Fruit fly (Drosophila melanogaster) S2 (cell line): ENCODE results near the gene rdx.

ENCODE experiments used
- CG8478 ChIP-seq: fragments of >200 bp; optimal IDR thresholded peaks from 2 replicates; lab custom pipeline; 2018
- CTCF ChIP-seq, 2 experiments: fragments of >200 bp; optimal IDR thresholded peaks; 2 replicates each; lab custom pipeline; 2018

The rdx gene

DNA sequence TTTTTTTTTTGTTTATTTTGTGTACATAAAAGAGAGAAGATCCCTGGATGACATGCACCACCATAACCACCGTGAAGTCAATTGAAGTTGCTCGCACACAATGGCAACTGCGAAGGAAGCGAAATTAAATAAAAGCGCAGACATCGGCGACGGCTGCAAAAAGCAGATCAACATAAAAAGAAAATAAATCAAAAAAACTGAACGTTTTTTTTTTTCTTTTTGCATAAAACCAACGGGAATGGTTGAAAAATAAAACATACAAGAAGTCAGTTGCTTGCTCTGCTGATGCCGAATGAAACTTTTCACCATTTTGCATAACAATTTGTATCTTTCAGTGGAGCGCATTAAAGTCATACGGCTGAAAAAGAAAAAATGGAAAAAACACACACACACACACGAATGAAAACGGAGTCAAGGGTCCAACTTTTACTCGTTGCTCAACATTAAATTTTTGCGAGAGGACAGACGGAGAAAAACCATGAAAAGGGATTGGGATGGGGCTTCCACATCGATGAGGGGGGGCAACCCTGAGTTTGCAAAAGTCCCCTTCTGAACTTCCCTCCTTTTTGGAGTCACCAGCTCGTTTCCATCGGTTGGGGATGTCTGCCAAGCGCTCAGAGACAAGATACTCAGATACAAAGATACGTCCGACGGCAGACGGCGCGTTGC is 25.5 kb downstream of the rdx start:
- no peak for TF ChIP-seq CG8478 (lab: Kevin White, UChicago)
- TF ChIP-seq CTCF (optimal IDR thresholded peaks at IDR 0.05; lab: Kevin White, UChicago): no peak

DNA sequence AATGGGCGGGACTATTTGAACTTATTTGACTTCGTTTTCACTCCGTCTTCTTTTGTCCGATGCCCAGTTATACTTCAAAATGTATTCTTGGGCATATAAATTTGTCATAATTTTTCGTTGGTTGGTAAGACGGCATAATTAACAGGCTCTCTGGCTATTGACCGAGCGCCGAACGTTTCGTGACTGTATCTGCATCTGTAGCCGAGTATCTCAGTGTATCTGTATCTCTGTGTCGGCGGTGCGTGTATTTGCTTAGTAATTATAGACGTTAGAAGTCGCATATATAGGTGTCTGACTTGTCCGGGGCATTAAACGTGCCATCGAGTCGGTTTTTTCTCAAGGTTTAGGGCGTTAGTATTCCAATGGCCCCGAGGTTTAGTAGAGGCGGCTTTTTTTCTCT is 26.7 kb downstream of the rdx start:
- TF ChIP-seq CG8478 (lab: Kevin White, UChicago): no peak

- no peak for TF ChIP-seq CG8478 (lab: Kevin White, UChicago)
- no peak for TF ChIP-seq CTCF (optimal IDR thresholded peaks at IDR 0.05; lab: Kevin White, UChicago)
Observed at dm6 chr3R:14003845-14004244, 28.0 kb downstream of the rdx start.

DNA sequence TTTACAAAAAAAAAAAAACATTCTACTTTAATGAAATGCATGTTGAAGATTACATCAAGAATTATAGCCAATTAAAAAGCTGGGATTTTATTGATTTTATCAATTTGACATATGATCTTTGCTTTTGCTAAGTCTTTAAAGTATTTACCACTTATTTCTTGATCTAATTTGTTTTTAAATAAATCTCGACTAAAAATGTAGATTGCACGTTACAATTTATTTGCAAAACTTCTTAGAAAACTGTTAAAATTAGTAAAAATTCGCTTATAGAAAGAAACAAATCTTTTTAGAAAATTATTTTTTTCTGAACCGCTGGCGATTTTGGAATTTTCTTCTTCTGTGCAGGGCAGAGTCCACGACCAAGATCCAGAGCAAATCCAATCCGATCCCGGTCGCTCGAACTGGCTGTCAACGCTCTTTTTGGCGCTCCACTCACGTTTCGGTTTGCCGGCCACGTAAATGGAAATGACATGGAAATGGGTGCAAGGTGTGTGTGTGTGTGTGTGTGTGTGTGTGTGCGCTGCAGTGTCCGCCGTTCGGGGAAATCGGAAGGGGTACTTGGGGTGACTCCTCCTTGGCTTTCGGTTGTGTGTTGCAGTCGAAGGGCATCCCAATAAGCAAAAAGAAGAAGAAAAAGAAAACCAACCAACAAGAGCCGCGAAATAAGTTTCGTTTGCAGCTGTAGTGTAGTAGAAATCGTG is 29.6 kb downstream of the rdx start:
- TF ChIP-seq CTCF (optimal IDR thresholded peaks at IDR 0.05; lab: Kevin White, UChicago) (no peak), CG8478 (lab: Kevin White, UChicago) (no peak)

DNA sequence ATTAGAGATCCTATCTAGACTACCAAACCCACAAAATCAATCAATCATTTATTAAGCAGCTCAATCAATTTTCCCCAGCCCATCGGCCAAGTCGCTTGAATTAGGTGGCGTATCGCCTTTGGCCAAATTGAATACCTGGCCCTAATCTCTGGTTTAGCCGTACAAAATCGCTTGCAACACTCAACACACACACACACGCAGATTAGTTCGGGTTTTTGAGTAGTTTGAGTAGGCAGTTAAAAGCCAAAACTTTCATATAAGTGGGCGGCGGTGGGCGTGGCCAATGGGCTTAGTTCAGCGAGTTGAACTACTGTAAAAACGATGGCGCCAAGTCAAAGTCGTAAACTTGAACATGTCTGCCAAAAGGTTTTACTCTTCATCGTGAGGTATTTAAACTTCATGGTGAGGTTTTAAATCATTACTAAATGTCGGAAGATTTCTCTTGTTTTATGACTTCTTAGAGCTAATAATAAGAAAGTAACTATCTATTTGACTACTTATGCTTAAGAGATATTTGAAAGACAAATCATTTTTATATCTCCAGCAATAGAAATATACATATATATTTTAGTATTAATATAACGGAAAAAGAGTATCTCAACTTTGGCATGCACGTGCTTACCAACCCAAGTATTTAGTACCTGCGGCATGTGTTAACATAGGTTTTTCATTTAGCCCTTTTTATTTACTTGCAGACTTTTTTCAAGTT is 30.5 kb downstream of the rdx start:
- TF ChIP-seq CTCF (optimal IDR thresholded peaks at IDR 0.05; lab: Kevin White, UChicago): no peak
- no peak for TF ChIP-seq CG8478 (lab: Kevin White, UChicago)

DNA sequence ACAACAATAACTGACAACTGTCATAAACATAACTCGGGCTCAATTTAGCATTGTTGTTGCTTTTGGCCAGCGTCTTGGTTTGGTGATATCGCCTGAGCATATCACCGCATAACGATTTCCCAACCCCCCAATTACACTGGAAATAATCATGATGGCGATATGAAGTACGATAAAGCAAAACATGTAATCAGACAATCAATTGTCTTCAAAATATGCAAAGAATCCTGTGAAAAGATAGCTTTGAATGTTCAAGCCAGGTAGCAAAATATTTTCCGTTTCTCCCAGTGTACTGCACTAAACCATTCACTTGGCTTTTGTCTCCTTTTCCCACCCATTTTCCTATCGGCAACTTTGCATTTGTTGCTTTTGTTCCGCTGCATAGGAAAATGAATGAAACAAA is 32.3 kb downstream of the rdx start:
- TF ChIP-seq CTCF (optimal IDR thresholded peaks at IDR 0.05; lab: Kevin White, UChicago): no peak
- TF ChIP-seq CG8478 (lab: Kevin White, UChicago): no peak

DNA sequence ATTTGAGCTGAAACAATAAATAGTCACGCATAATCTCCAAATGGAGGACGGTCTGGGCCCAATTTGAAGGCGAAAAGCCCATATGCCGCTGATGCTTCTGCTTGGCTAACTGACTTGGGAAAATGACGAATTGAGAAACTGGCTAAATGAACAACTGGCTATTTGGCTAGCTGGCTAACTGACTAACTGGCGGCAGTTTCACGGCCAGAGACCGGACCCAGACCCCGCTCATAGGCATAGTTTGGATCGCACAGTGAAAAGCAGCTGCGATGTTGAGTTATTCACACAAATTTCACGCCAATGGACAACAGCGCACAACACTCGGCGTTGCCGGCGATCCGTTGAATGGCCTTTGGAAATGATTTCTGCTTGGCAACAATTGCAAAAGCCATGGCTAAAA is 33.3 kb downstream of the rdx start:
- TF ChIP-seq CG8478 (lab: Kevin White, UChicago): no peak
- no peak for TF ChIP-seq CTCF (optimal IDR thresholded peaks at IDR 0.05; lab: Kevin White, UChicago)

DNA sequence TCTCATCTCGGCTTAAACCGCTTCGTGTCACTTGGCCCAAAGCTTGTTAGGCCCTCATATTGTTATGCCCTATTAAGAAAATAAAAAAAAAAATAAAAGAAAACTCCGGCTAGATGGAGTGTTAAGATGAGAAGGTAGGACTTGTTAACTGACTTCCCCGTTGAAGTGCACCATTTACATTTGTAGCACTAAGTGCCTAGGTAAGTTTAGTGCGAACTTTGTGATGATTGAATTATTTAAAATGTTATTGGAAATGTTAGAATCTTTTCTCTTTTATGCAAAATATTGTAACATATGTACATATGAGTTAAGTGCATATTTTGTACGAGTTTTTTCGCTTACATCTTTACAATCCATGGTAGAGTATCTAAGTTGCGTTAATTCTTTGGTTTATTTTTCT is 33.7 kb downstream of the rdx start:
- TF ChIP-seq CG8478 (lab: Kevin White, UChicago) (no peak), CTCF (optimal IDR thresholded peaks at IDR 0.05; lab: Kevin White, UChicago) (no peak)

dm6 chr3R:13997762-13998161 is 34.1 kb downstream of the rdx start:
- TF ChIP-seq CTCF (optimal IDR thresholded peaks at IDR 0.05; lab: Kevin White, UChicago): no peak
- TF ChIP-seq CG8478 (lab: Kevin White, UChicago): no peak

DNA sequence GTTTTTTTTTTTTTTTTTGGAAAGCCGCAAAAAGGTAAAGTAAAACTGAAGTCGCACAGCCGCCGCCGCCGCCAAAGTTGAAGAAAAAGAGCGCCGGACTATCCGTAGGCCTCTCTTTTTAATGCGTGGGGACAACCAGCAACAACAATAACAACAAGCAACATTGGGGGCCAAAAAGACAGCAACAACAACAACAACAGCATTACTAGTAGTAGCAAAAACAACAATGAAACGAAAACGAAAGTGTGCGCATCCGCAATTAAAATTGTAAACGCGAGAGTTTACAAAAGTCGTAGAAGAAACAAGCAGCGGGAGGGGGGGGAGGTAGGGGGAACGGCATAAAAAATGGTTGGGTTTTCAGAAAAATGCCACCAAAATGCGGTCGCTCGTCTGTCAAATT is 35.9 kb downstream of the rdx start:
- TF ChIP-seq CG8478 (lab: Kevin White, UChicago) (no peak), CTCF (optimal IDR thresholded peaks at IDR 0.05; lab: Kevin White, UChicago) (no peak)

DNA sequence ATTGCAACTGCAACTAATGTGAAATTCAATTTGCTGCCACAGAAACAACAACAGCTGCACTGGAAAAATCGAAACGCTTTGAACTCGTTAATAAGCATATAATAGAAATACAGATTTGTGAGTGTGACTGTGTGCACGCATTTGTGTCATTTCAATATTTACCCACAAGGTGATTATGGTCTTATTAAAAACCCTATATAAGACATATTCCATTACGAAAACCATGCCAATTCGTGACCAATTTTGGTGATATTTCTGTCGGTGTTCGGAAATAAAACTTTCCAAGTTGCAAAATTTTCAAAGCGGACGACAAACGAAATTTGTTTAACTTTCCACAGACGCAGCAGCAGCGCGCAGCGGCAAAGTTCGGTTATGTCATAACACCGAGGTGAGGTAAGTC is 36.4 kb downstream of the rdx start:
- TF ChIP-seq CTCF (optimal IDR thresholded peaks at IDR 0.05; lab: Kevin White, UChicago) (no peak), CG8478 (lab: Kevin White, UChicago) (no peak)

DNA sequence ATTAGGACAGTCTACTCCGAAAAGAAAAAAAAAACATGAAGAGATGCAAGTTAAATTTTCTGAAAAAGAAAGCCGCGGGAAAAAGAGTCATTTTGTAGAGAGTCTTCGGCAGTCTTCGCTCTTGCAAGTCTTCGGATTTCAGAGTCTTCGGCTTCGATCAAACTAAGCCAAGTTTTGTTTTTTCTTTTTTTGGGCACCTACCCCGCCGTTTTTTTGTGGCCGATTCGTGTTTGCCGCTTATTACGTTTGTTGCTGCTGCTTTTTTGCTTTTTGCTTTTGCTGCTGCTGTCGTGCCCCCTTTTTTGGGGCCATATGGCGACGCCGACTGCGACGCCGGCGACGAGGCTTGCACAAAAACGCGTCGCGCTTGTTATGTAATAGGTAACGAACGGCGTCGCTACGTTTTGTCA is 39.7 kb downstream of the rdx start:
- TF ChIP-seq CTCF (optimal IDR thresholded peaks at IDR 0.05; lab: Kevin White, UChicago) (no peak), CG8478 (lab: Kevin White, UChicago) (no peak)

dm6 chr3R:13990109-13990508 is 41.7 kb downstream of the rdx start:
- TF ChIP-seq CTCF (optimal IDR thresholded peaks at IDR 0.05; lab: Kevin White, UChicago): no peak
- TF ChIP-seq CG8478 (lab: Kevin White, UChicago): no peak

DNA sequence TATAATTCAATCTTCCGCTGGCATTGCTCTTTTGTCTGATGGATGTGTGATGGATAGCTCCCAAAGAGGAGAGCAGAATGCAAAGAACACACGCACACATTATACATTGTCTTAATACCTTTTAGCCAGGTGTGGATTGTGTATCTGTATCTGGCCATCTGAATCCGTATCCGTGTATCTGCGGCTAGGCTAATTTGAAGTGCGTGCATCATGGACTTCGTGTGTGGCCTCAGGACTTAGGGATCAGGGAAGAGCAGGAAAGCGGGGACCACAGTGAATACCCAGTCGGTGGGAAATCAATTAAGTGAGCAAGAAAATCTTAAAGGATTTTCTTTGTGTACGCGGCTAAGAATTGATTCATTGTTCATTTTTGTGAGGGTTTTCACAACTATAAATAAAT is 42.4 kb downstream of the rdx start:
- TF ChIP-seq CG8478 (lab: Kevin White, UChicago) (no peak), CTCF (optimal IDR thresholded peaks at IDR 0.05; lab: Kevin White, UChicago) (no peak)

DNA sequence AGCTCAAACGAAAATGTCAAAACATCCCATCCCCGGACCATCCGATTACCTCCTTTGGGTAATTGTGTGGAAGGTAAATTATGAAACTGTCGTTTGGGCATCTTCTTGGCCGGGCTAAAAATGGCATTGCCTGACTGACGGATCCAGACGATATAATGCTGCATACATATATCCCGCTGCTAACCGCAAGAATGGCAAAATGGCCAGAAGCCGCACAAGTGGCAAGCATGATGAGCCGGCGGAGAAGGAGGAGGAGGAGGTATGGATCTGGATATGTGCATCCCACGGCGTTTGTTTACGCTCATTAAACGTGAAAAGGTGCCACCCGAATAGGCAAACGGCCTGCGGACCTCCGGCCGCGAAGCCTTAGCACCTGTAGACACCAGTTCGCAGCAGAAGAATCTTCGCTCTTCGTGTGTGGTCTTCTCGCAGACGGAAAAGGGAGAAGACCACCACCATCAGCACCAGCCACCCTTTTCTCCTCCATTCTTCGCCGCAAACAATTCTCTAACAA is 42.9 kb downstream of the rdx start:
- no peak for TF ChIP-seq CTCF (optimal IDR thresholded peaks at IDR 0.05; lab: Kevin White, UChicago)
- no peak for TF ChIP-seq CG8478 (lab: Kevin White, UChicago)
